Worm (Caenorhabditis elegans): ENCODE measurements around the gene pqn-80.

DNA sequence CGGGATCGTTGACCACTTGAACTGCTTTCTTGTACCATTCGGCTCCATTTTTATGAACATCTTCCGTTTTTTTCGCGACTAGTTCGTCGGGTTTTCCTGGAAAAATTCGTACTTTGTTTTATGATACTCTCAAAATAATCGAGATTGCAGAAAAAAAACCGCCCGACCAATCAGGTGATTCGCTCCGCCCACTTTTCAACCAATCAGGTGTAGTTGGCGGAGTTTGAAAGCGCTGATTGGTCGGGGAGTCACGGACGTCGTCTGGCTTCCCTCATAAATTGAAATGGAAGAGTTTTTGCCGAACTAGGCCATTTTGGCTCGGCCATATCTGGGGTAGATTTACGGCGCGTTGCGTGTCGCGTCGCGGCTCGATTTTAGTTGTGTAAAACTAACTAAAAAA is 26.2 kb downstream of the pqn-80 start:
- TF ChIP-seq aly-2 (tag; optimal IDR thresholded peaks at IDR 0.05) (no peak), nhr-23 (tag; optimal IDR thresholded peaks at IDR 0.05) (no peak), nhr-12 (tag; optimal IDR thresholded peaks at IDR 0.05) (no peak), pha-4 (tag; optimal IDR thresholded peaks at IDR 0.05) (no peak), ama-1 (optimal IDR thresholded peaks at IDR 0.05) (no peak), nhr-25 (tag; optimal IDR thresholded peaks at IDR 0.05) (no peak), unc-39 (tag; optimal IDR thresholded peaks at IDR 0.05) (no peak), nhr-77 (tag; optimal IDR thresholded peaks at IDR 0.05) (no peak), R02D3.7 (tag; optimal IDR thresholded peaks at IDR 0.05) (no peak), elt-2 (tag; optimal IDR thresholded peaks at IDR 0.05) (no peak), lin-39 (tag; optimal IDR thresholded peaks at IDR 0.05) (no peak), elt-3 (tag; optimal IDR thresholded peaks at IDR 0.05) (no peak)
